Fruit fly (Drosophila melanogaster) whole organism, adult: ENCODE data around the gene CG7465.

Source experiments
- CG11617 ChIP-seq: fragments of 200-800 bp; sonication (Bioruptor generic); optimal IDR thresholded peaks from 2 replicates; lab custom pipeline; 2017; ENCODE audit warnings: mild to moderate bottlenecking, missing biosample characterization, missing genetic modification reagents, missing genetic modification characterization
- CG14711 ChIP-seq: fragments of 200-800 bp; sonication (Bioruptor generic); optimal IDR thresholded peaks from 2 replicates; lab custom pipeline; 2018; ENCODE audit warnings: missing biosample characterization, mild to moderate bottlenecking, missing genetic modification characterization, moderate library complexity
- CG1620 ChIP-seq: fragments of 200-800 bp; sonication (Bioruptor generic); optimal IDR thresholded peaks from 2 replicates; lab custom pipeline; 2016; ENCODE audit warnings: missing biosample characterization, missing genetic modification characterization
- CG33017 ChIP-seq: fragments of 200-800 bp; sonication (Bioruptor generic); optimal IDR thresholded peaks from 2 replicates; lab custom pipeline; 2018; ENCODE audit warnings: missing biosample characterization, mild to moderate bottlenecking, missing genetic modification characterization, moderate library complexity
- CG7101 ChIP-seq: fragments of 200-800 bp; sonication (Bioruptor generic); optimal IDR thresholded peaks from 2 replicates; lab custom pipeline; 2018; ENCODE audit warnings: missing biosample characterization, mild to moderate bottlenecking, missing genetic modification characterization, moderate library complexity
- Clk ChIP-seq: fragments of 200-800 bp; sonication (Bioruptor generic); optimal IDR thresholded peaks from 2 replicates; lab custom pipeline; 2017; ENCODE audit warnings: missing biosample characterization, missing genetic modification characterization
- Crg-1 ChIP-seq: fragments of 200-800 bp; sonication (Bioruptor generic); optimal IDR thresholded peaks from 2 replicates; lab custom pipeline; 2016; ENCODE audit warnings: missing biosample characterization, missing genetic modification characterization
- Mnt ChIP-seq: fragments of 200-800 bp; sonication (Bioruptor generic); optimal IDR thresholded peaks from 2 replicates; lab custom pipeline; 2016; ENCODE audit warnings: missing biosample characterization, mild to moderate bottlenecking, missing genetic modification characterization
- bab1 ChIP-seq: fragments of 200-800 bp; sonication (Bioruptor generic); optimal IDR thresholded peaks from 3 replicates; lab custom pipeline; 2019; ENCODE audit warnings: missing biosample characterization, mild to moderate bottlenecking, missing genetic modification characterization, moderate library complexity
- cnc ChIP-seq, 2 experiments: fragments of >200 bp; optimal IDR thresholded peaks; 2 replicates each; lab custom pipeline; 2017
- kay ChIP-seq: fragments of 200-800 bp; sonication (Bioruptor generic); peaks from one replicate; lab custom pipeline; 2016; ENCODE audit warnings: missing biosample characterization, missing genetic modification characterization, borderline replicate concordance
- ovo ChIP-seq: fragments of 200-800 bp; sonication (Bioruptor generic); optimal IDR thresholded peaks from 2 replicates; lab custom pipeline; 2016; ENCODE audit warnings: missing biosample characterization, missing genetic modification characterization
- pad ChIP-seq: fragments of 200-800 bp; sonication (Bioruptor generic); optimal IDR thresholded peaks from 3 replicates; lab custom pipeline; 2017; ENCODE audit warnings: missing biosample characterization, missing genetic modification characterization, mild to moderate bottlenecking, moderate library complexity, missing genetic modification reagents

DNA sequence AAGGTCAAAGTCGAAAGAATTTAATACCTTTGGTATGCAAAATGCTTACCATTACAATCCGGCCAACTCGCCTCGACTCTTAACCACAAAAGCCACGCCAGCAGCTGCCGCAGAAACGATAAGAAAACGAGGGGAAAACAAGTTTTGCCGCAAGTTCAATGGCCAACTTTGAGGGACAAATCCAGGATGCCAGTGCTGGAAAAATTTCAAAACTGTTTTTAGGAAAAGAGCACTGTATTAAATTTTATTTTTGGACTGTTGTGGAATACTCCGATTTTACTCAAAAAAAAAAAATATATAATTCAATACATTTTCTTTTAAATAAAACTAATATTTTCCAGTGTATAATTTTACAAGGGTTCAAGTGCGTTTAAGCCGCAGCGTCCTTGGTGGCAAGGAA, 14.5 kb downstream of the CG7465 start:
- TF ChIP-seq CG33017 (tag; lab: Kevin White, UChicago) (no peak), ovo (no peak), kay (GFP tag; lab: Kevin White, UChicago) (no peak), CG14711 (tag; lab: Kevin White, UChicago) (no peak), cnc (optimal IDR thresholded peaks at IDR 0.05; lab: Kevin White, UChicago) (no peak), Mnt (GFP tag; lab: Kevin White, UChicago) (no peak), Crg-1 (no peak), CG1620 (GFP tag; lab: Kevin White, UChicago) (no peak), CG7101 (tag; lab: Kevin White, UChicago) (no peak), pad (GFP tag; lab: Kevin White, UChicago) (no peak), bab1 (no peak), Clk (GFP tag; lab: Kevin White, UChicago) (no peak), CG11617 (GFP tag; lab: Kevin White, UChicago) (no peak)
